Fruit fly (Drosophila melanogaster) whole organism, embryonic: ENCODE data around the gene CG32313.

Experiments
- CG11456 ChIP-seq: fragments of 200-800 bp; sonication (Bioruptor generic); IDR thresholded peaks from 3 replicates; pipeline ENCODE4 v1.3.6; 2022; ENCODE audit warnings: missing biosample characterization, missing genetic modification characterization
- CG12942 ChIP-seq: fragments of 200-800 bp; sonication (Bioruptor generic); optimal IDR thresholded peaks from 3 replicates; lab custom pipeline; 2016; ENCODE audit warnings: missing biosample characterization, missing genetic modification characterization
- CG13424 ChIP-seq: fragments of 200-800 bp; sonication (Bioruptor generic); optimal IDR thresholded peaks from 2 replicates; lab custom pipeline; 2019; ENCODE audit warnings: missing biosample characterization, mild to moderate bottlenecking, missing genetic modification characterization, moderate library complexity
- CG17186 ChIP-seq: fragments of 200-800 bp; sonication (Bioruptor generic); optimal IDR thresholded peaks from 3 replicates; lab custom pipeline; 2017; ENCODE audit warnings: missing biosample characterization, missing genetic modification reagents, missing genetic modification characterization
- CG17612 ChIP-seq: fragments of 200-800 bp; sonication (Bioruptor generic); IDR thresholded peaks from 2 replicates; pipeline ENCODE4 v1.3.6; 2022; ENCODE audit warnings: missing biosample characterization, missing genetic modification characterization
- CG1832 ChIP-seq: fragments of 200-800 bp; sonication (Bioruptor generic); optimal IDR thresholded peaks from 2 replicates; lab custom pipeline; 2017; ENCODE audit warnings: missing biosample characterization, mild to moderate bottlenecking, missing genetic modification characterization, inconsistent platforms
- CG3065 ChIP-seq: fragments of 200-800 bp; sonication (Bioruptor generic); optimal IDR thresholded peaks from 2 replicates; lab custom pipeline; 2016; ENCODE audit warnings: missing biosample characterization, missing genetic modification characterization
- CG34422 ChIP-seq: fragments of 200-800 bp; sonication (Bioruptor generic); IDR thresholded peaks from 3 replicates; pipeline ENCODE4 v1.3.6; 2022; ENCODE audit warnings: missing biosample characterization, missing genetic modification characterization
- CG4328 ChIP-seq: fragments of 200-800 bp; sonication (Bioruptor generic); optimal IDR thresholded peaks from 3 replicates; lab custom pipeline; 2017; ENCODE audit warnings: missing biosample characterization, missing genetic modification reagents, missing genetic modification characterization
- CG6689 ChIP-seq: fragments of 200-800 bp; sonication (Bioruptor generic); IDR thresholded peaks from 2 replicates; pipeline ENCODE4 v1.3.6; 2022; ENCODE audit warnings: missing biosample characterization, missing genetic modification characterization
- CG6854 ChIP-seq: fragments of 200-800 bp; sonication (Bioruptor generic); optimal IDR thresholded peaks from 3 replicates; lab custom pipeline; 2017; ENCODE audit warnings: missing biosample characterization, mild to moderate bottlenecking, missing genetic modification characterization
- CG7987 ChIP-seq: fragments of 200-800 bp; sonication (Bioruptor generic); optimal IDR thresholded peaks from 2 replicates; lab custom pipeline; 2018; ENCODE audit warnings: missing biosample characterization, mild to moderate bottlenecking, missing genetic modification characterization, moderate library complexity
- CG8089 ChIP-seq: fragments of 200-800 bp; sonication (Bioruptor generic); optimal IDR thresholded peaks from 3 replicates; lab custom pipeline; 2016; ENCODE audit warnings: missing biosample characterization, missing genetic modification characterization
- CG8281 ChIP-seq: fragments of 200-800 bp; sonication (Bioruptor generic); optimal IDR thresholded peaks from 2 replicates; lab custom pipeline; 2018; ENCODE audit warnings: missing biosample characterization, mild to moderate bottlenecking, missing genetic modification characterization, moderate library complexity
- CG8290 ChIP-seq, 3 experiments: fragments of 200-800 bp; sonication (Bioruptor generic); optimal IDR thresholded peaks; 2 replicates each; lab custom pipeline; 2016 to 2019; ENCODE audit warnings: missing biosample characterization in 3 of 3, missing genetic modification characterization in 3 of 3, mild to moderate bottlenecking in 2 of 3, moderate library complexity in 1 of 3
- CG9932 ChIP-seq: fragments of 200-800 bp; sonication (Bioruptor generic); IDR thresholded peaks from 2 replicates; pipeline ENCODE4 v1.3.6; 2022; ENCODE audit warnings: missing biosample characterization, missing genetic modification characterization
- Camta ChIP-seq: fragments of 200-800 bp; sonication (Bioruptor generic); optimal IDR thresholded peaks from 2 replicates; lab custom pipeline; 2016; ENCODE audit warnings: missing biosample characterization, missing genetic modification characterization
- Chrac-16 ChIP-seq: fragments of 200-800 bp; sonication (Bioruptor generic); optimal IDR thresholded peaks from 3 replicates; lab custom pipeline; 2016; ENCODE audit warnings: missing biosample characterization, missing genetic modification characterization
- CkIIα-i1 ChIP-seq: fragments of 200-800 bp; sonication (Bioruptor generic); IDR thresholded peaks from 2 replicates; pipeline ENCODE4 v1.3.6; 2022; ENCODE audit warnings: missing biosample characterization, missing genetic modification characterization
- CrebB ChIP-seq: fragments of 200-800 bp; sonication (Bioruptor generic); optimal IDR thresholded peaks from 3 replicates; lab custom pipeline; 2018; ENCODE audit warnings: missing biosample characterization, mild to moderate bottlenecking, missing genetic modification characterization
- Fer2 ChIP-seq: fragments of 200-800 bp; sonication (Bioruptor generic); optimal IDR thresholded peaks from 2 replicates; lab custom pipeline; 2018; ENCODE audit warnings: missing biosample characterization, mild to moderate bottlenecking, missing genetic modification characterization, moderate library complexity
- Gug ChIP-seq: fragments of 200-800 bp; sonication (Bioruptor generic); IDR thresholded peaks from 4 replicates; pipeline ENCODE4 v1.3.6; 2022; ENCODE audit warnings: missing biosample characterization, missing genetic modification characterization
- H2.0 ChIP-seq: fragments of 200-800 bp; sonication (Bioruptor generic); IDR thresholded peaks from 2 replicates; pipeline ENCODE4 v1.3.6; 2022; ENCODE audit warnings: missing biosample characterization, missing genetic modification characterization
- Hr78 ChIP-seq, 2 experiments: fragments of 200-800 bp in 1 of 2; fragments of >200 bp in 1 of 2; sonication (Bioruptor generic) in 1 of 2; optimal IDR thresholded peaks; 2 replicates each; lab custom pipeline; 2017 to 2019; ENCODE audit warnings: missing biosample characterization in 2 of 2, missing genetic modification characterization in 2 of 2, mild to moderate bottlenecking in 1 of 2, moderate library complexity in 1 of 2
- Meics ChIP-seq: fragments of 200-800 bp; sonication (Bioruptor generic); optimal IDR thresholded peaks from 2 replicates; lab custom pipeline; 2017; ENCODE audit warnings: missing biosample characterization, mild to moderate bottlenecking, missing genetic modification characterization
- Pdp1 ChIP-seq, 2 experiments: fragments of 200-800 bp; sonication (Bioruptor generic); optimal IDR thresholded peaks; 3 replicates each; lab custom pipeline; 2016; ENCODE audit warnings: missing biosample characterization in 2 of 2, missing genetic modification characterization in 2 of 2, mild to moderate bottlenecking in 1 of 2, moderate library complexity in 1 of 2
- Scr ChIP-seq: fragments of 200-800 bp; sonication (Bioruptor generic); IDR thresholded peaks from 2 replicates; pipeline ENCODE4 v1.3.6; 2022; ENCODE audit warnings: missing biosample characterization, missing genetic modification characterization; ENCODE audit not compliant: partially characterized antibody
- Sin3A ChIP-seq: fragments of >200 bp; optimal IDR thresholded peaks from 2 replicates; lab custom pipeline; 2018
- Trl ChIP-seq, 3 experiments: fragments of >200 bp in 2 of 3; fragments of 200-800 bp in 1 of 3; sonication (Bioruptor generic) in 1 of 3; optimal IDR thresholded peaks; 2 replicates in 1 of 3; 3 replicates in 2 of 3; lab custom pipeline; 2016 to 2017; ENCODE audit warnings: missing biosample characterization in 1 of 3, missing genetic modification characterization in 1 of 3
- ac ChIP-seq: fragments of 200-800 bp; sonication (Bioruptor generic); optimal IDR thresholded peaks from 3 replicates; lab custom pipeline; 2017; ENCODE audit warnings: missing biosample characterization, mild to moderate bottlenecking, missing genetic modification characterization
- chm ChIP-seq: fragments of 200-800 bp; sonication (Bioruptor generic); IDR thresholded peaks from 2 replicates; pipeline ENCODE4 v1.3.6; 2022; ENCODE audit warnings: missing biosample characterization, missing genetic modification characterization
- chn ChIP-seq: fragments of 200-800 bp; sonication (Bioruptor generic); optimal IDR thresholded peaks from 2 replicates; lab custom pipeline; 2016; ENCODE audit warnings: missing biosample characterization, missing genetic modification characterization
- crc ChIP-seq: fragments of 200-800 bp; sonication (Bioruptor generic); optimal IDR thresholded peaks from 2 replicates; lab custom pipeline; 2016; ENCODE audit warnings: missing biosample characterization, missing genetic modification characterization
- croc ChIP-seq: fragments of 200-800 bp; sonication (Bioruptor generic); conservative IDR thresholded peaks from 3 replicates; pipeline ENCODE4 v1.3.6; 2022; ENCODE audit warnings: missing biosample characterization, missing genetic modification characterization
- dmrt99B ChIP-seq: fragments of 200-800 bp; sonication (Bioruptor generic); optimal IDR thresholded peaks from 2 replicates; lab custom pipeline; 2018; ENCODE audit warnings: missing biosample characterization, mild to moderate bottlenecking, missing genetic modification characterization, moderate library complexity
- gcm ChIP-seq: fragments of 200-800 bp; sonication (Bioruptor generic); optimal IDR thresholded peaks from 2 replicates; lab custom pipeline; 2019; ENCODE audit warnings: missing biosample characterization, mild to moderate bottlenecking, missing genetic modification characterization, moderate library complexity
- h ChIP-seq: fragments of >200 bp; optimal IDR thresholded peaks from 2 replicates; lab custom pipeline; 2017
- jigr1 ChIP-seq: fragments of 200-800 bp; sonication (Bioruptor generic); IDR thresholded peaks from 3 replicates; pipeline ENCODE4 v1.3.6; 2022; ENCODE audit warnings: missing biosample characterization, missing genetic modification characterization
- lbe ChIP-seq: fragments of 200-800 bp; sonication (Bioruptor generic); optimal IDR thresholded peaks from 2 replicates; lab custom pipeline; 2016; ENCODE audit warnings: missing biosample characterization, mild to moderate bottlenecking, missing genetic modification characterization
- mld ChIP-seq: fragments of 200-800 bp; sonication (Bioruptor generic); IDR thresholded peaks from 3 replicates; pipeline ENCODE4 v1.3.6; 2022; ENCODE audit warnings: missing biosample characterization, missing genetic modification characterization; ENCODE audit not compliant: partially characterized antibody
- nerfin-1 ChIP-seq: fragments of 200-800 bp; sonication (Bioruptor generic); optimal IDR thresholded peaks from 3 replicates; lab custom pipeline; 2019; ENCODE audit warnings: missing biosample characterization, mild to moderate bottlenecking, missing genetic modification characterization, moderate library complexity
- pnt ChIP-seq: fragments of 200-800 bp; sonication (Bioruptor generic); optimal IDR thresholded peaks from 3 replicates; lab custom pipeline; 2016; ENCODE audit warnings: missing biosample characterization, missing genetic modification characterization
- pum ChIP-seq: fragments of 200-800 bp; sonication (Bioruptor generic); optimal IDR thresholded peaks from 2 replicates; lab custom pipeline; 2016; ENCODE audit warnings: missing biosample characterization, missing genetic modification characterization
- sens ChIP-seq: fragments of 200-800 bp; sonication (Bioruptor generic); peaks from one replicate; lab custom pipeline; 2016; ENCODE audit warnings: missing biosample characterization, missing genetic modification characterization
- slp2 ChIP-seq: fragments of 200-800 bp; sonication (Bioruptor generic); optimal IDR thresholded peaks from 2 replicates; lab custom pipeline; 2016; ENCODE audit warnings: missing biosample characterization, missing genetic modification characterization
- sna ChIP-seq: fragments of 200-800 bp; sonication (Bioruptor generic); IDR thresholded peaks from 2 replicates; pipeline ENCODE4 v1.3.6; 2022; ENCODE audit warnings: missing biosample characterization, missing genetic modification characterization; ENCODE audit not compliant: partially characterized antibody
- usp ChIP-seq: fragments of >200 bp; optimal IDR thresholded peaks from 2 replicates; lab custom pipeline; 2017; ENCODE audit warnings: missing biosample characterization, missing genetic modification characterization
- wek ChIP-seq: fragments of 200-800 bp; sonication (Bioruptor generic); optimal IDR thresholded peaks from 3 replicates; lab custom pipeline; 2018; ENCODE audit warnings: missing biosample characterization, mild to moderate bottlenecking, missing genetic modification characterization, moderate library complexity
- wor ChIP-seq: fragments of 200-800 bp; sonication (Bioruptor generic); IDR thresholded peaks from 2 replicates; pipeline ENCODE4 v1.3.6; 2022; ENCODE audit warnings: missing biosample characterization, missing genetic modification characterization
- yki ChIP-seq: fragments of >200 bp; optimal IDR thresholded peaks from 3 replicates; lab custom pipeline; 2018

The CG32313 gene

DNA sequence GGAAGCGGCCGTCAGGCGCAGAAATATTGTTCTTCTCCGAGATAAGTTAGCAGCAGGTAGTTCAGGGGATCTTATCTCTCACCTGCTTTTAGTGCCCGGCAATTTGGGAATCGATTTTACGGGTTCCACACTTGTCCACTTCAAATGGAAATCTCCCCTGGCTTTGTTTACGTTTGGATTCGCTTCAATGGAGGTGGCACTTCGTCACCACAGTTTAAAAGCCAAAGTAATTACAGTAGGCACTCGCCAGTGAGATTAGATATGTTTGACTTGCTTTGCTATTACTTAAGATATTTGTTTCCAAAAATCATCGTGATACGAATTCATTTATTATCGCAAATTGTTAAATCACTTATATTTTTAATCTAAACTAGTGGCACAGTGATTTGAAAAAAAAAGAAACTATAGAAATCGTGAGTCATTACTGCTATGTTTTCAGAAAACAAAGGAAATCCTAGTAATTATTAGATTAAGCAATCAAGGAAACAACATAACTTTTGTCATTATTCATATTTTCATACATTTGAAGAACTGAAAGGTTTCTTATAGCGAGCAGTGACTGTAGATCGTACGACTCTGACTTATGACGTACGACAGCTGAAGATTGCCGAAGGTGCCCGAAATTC lies 2.9 kb upstream of the CG32313 start:
- TF ChIP-seq crc (GFP tag; lab: Kevin White, UChicago) (peak; percentile 43), nerfin-1 (tag; lab: Kevin White, UChicago) (no peak), CG17186 (no peak), h (no peak), CG6689 (GFP tag; lab: Robert Waterston, UW) (peak; percentile 38; the same call in 1 of the 2 replicates), CG6854 (GFP tag; lab: Kevin White, UChicago) (peak; percentile 41), wor (peak; percentile 26; the same call in 1 of the 2 replicates), CG34422 (GFP tag; lab: Robert Waterston, UW) (no peak), CG1832 (GFP tag; lab: Kevin White, UChicago) (no peak), CG13424 (tag; lab: Kevin White, UChicago) (peak; percentile 66), Camta (GFP tag; lab: Kevin White, UChicago) (no peak), Pdp1 (GFP tag; optimal IDR thresholded peaks at IDR 0.05; lab: Kevin White, UChicago) (peak; percentile 46 to 59), pum (GFP tag; lab: Kevin White, UChicago) (peak; percentile 24), Meics (GFP tag; lab: Kevin White, UChicago) (peak; percentile 79), chm (GFP tag; lab: Robert Waterston, UW) (no peak), Hr78 (GFP tag; optimal IDR thresholded peaks at IDR 0.05; lab: Kevin White, UChicago) (no peak), CG8089 (GFP tag; lab: Kevin White, UChicago) (no peak), CkIIα-i1 (no peak), dmrt99B (tag; lab: Kevin White, UChicago) (peak; percentile 66), CG4328 (GFP tag; lab: Kevin White, UChicago) (peak; percentile 25), Trl (optimal IDR thresholded peaks at IDR 0.05; lab: Kevin White, UChicago) (no peak), Trl (GFP tag; optimal IDR thresholded peaks at IDR 0.05; lab: Kevin White, UChicago) (peak; percentile 9), slp2 (GFP tag; lab: Kevin White, UChicago) (no peak), CG12942 (no peak), croc (GFP tag; lab: Robert Waterston, UW) (no peak), CG8281 (tag; lab: Kevin White, UChicago) (peak; percentile 19), pnt (GFP tag; lab: Kevin White, UChicago) (peak; percentile 33), H2.0 (GFP tag; lab: Robert Waterston, UW) (peak; percentile 40; the same call in 1 of the 2 replicates), lbe (GFP tag; lab: Kevin White, UChicago) (peak; percentile 76), sna (GFP tag; lab: Robert Waterston, UW) (no peak), jigr1 (GFP tag; lab: Robert Waterston, UW) (no peak), Gug (GFP tag; lab: Robert Waterston, UW) (no peak; the same call in 3 of the 4 replicates), chn (GFP tag; lab: Kevin White, UChicago) (no peak), CG11456 (GFP tag; lab: Robert Waterston, UW) (no peak), CG8290 (GFP tag; optimal IDR thresholded peaks at IDR 0.05; lab: Kevin White, UChicago) (no peak), CG8290 (tag; optimal IDR thresholded peaks at IDR 0.05; lab: Kevin White, UChicago) (no peak), CG3065 (GFP tag; lab: Kevin White, UChicago) (no peak), CrebB (no peak), wek (GFP tag; lab: Kevin White, UChicago) (no peak), Fer2 (tag; lab: Kevin White, UChicago) (peak; percentile 25), yki (lab: Kevin White, UChicago) (no peak), sens (GFP tag; lab: Kevin White, UChicago) (peak; percentile 77), Chrac-16 (GFP tag; lab: Kevin White, UChicago) (peak; percentile 53), Sin3A (lab: Kevin White, UChicago) (no peak), mld (GFP tag; lab: Robert Waterston, UW) (no peak), Scr (no peak), usp (GFP tag; lab: Kevin White, UChicago) (no peak), CG17612 (GFP tag; lab: Robert Waterston, UW) (no peak; the same call in 1 of the 2 replicates), ac (GFP tag; lab: Kevin White, UChicago) (no peak), CG7987 (GFP tag; lab: Kevin White, UChicago) (no peak), gcm (GFP tag; lab: Kevin White, UChicago) (peak; percentile 34), CG9932 (peak; percentile 69)
